Fruit fly (Drosophila melanogaster): Measurements from ENCODE around the gene CG9286.

The CG9286 gene

dm6 chr3R:13794666-13795055 is 13.9 kb downstream of the CG9286 start (continued):
- TF ChIP-seq dsx (GFP tag; optimal IDR thresholded peaks at IDR 0.05; ENCODE audit: poor library complexity, severe bottlenecking) = peak; percentile 77
- no peak for TF ChIP-seq Ets21C (GFP tag; optimal IDR thresholded peaks at IDR 0.05)
- no peak for TF ChIP-seq CG8632 (GFP tag; optimal IDR thresholded peaks at IDR 0.05)
- TF ChIP-seq Sox14 (GFP tag; optimal IDR thresholded peaks at IDR 0.05) = peak; percentile 27
- no peak for TF ChIP-seq fd85E (GFP tag; optimal IDR thresholded peaks at IDR 0.05)
- no peak for TF ChIP-seq CG9139 (GFP tag; optimal IDR thresholded peaks at IDR 0.05)
- peak; percentile 83 for TF ChIP-seq Eip78C (GFP tag)
- no peak for TF ChIP-seq pdm3 (GFP tag; optimal IDR thresholded peaks at IDR 0.05)
- TF ChIP-seq Hr4 (GFP tag; optimal IDR thresholded peaks at IDR 0.05) = no peak
- peak; percentile 26 for TF ChIP-seq fkh (GFP tag; optimal IDR thresholded peaks at IDR 0.05)
- no peak for TF ChIP-seq net (GFP tag; optimal IDR thresholded peaks at IDR 0.05)
- no peak for TF ChIP-seq CG4318 (GFP tag; optimal IDR thresholded peaks at IDR 0.05)
- TF ChIP-seq CG10669 (GFP tag; optimal IDR thresholded peaks at IDR 0.05) = no peak
- TF ChIP-seq cyc (GFP tag; optimal IDR thresholded peaks at IDR 0.05) = no peak
- no peak for TF ChIP-seq CG10631 (GFP tag; optimal IDR thresholded peaks at IDR 0.05)
- TF ChIP-seq Hr38 (GFP tag; optimal IDR thresholded peaks at IDR 0.05) = no peak
- TF ChIP-seq fd59A (GFP tag; optimal IDR thresholded peaks at IDR 0.05) = no peak
- TF ChIP-seq Gug (GFP tag; IDR thresholded peaks at IDR 0.05) = no peak
- peak; percentile 23 for TF ChIP-seq Lpt (GFP tag; optimal IDR thresholded peaks at IDR 0.05)
- no peak for TF ChIP-seq CG3032 (tag; optimal IDR thresholded peaks at IDR 0.05)

- TF ChIP-seq fkh (GFP tag; optimal IDR thresholded peaks at IDR 0.05) (no peak), Gug (GFP tag; IDR thresholded peaks at IDR 0.05) (peak; percentile 48), CG11294 (GFP tag; IDR thresholded peaks at IDR 0.05) (no peak), Sox102F (GFP tag; optimal IDR thresholded peaks at IDR 0.05) (peak; percentile 79), CG32006 (GFP tag; optimal IDR thresholded peaks at IDR 0.05) (peak; percentile 90), CG3032 (tag; optimal IDR thresholded peaks at IDR 0.05) (no peak), dac (GFP tag; optimal IDR thresholded peaks at IDR 0.05) (peak; percentile 59), CG11762 (GFP tag; optimal IDR thresholded peaks at IDR 0.05; ENCODE audit: insufficient read depth) (peak; percentile 59), CG3919 (GFP tag; optimal IDR thresholded peaks at IDR 0.05) (peak; percentile 80), esn (GFP tag; optimal IDR thresholded peaks at IDR 0.05) (peak; percentile 88), CG8632 (GFP tag; optimal IDR thresholded peaks at IDR 0.05) (peak; percentile 69), CG4318 (GFP tag; optimal IDR thresholded peaks at IDR 0.05) (peak; percentile 80), CG34406 (GFP tag; optimal IDR thresholded peaks at IDR 0.05) (peak; percentile 75), Met (GFP tag; optimal IDR thresholded peaks at IDR 0.05) (peak; percentile 88), pdm3 (GFP tag; optimal IDR thresholded peaks at IDR 0.05) (peak; percentile 65), fd85E (GFP tag; optimal IDR thresholded peaks at IDR 0.05) (peak; percentile 30), CG6854 (GFP tag; optimal IDR thresholded peaks at IDR 0.05) (peak; percentile 54), OdsH (GFP tag; optimal IDR thresholded peaks at IDR 0.05) (peak; percentile 81), vri (GFP tag; optimal IDR thresholded peaks at IDR 0.05) (peak; percentile 11), Hr39 (GFP tag; optimal IDR thresholded peaks at IDR 0.05) (peak; percentile 60), topi (GFP tag; optimal IDR thresholded peaks at IDR 0.05) (peak; percentile 80), CG10631 (GFP tag; optimal IDR thresholded peaks at IDR 0.05) (peak; percentile 60), net (GFP tag; optimal IDR thresholded peaks at IDR 0.05) (peak; percentile 45), CG15336 (GFP tag; IDR thresholded peaks at IDR 0.05) (peak; percentile 78), CG7368 (GFP tag; optimal IDR thresholded peaks at IDR 0.05) (peak; percentile 42), Sox14 (GFP tag; optimal IDR thresholded peaks at IDR 0.05) (peak; percentile 71), CG11902 (GFP tag; optimal IDR thresholded peaks at IDR 0.05) (peak; percentile 35), Blimp-1 (GFP tag; optimal IDR thresholded peaks at IDR 0.05) (peak; percentile 65), CG10669 (GFP tag; optimal IDR thresholded peaks at IDR 0.05) (no peak), spab (GFP tag; optimal IDR thresholded peaks at IDR 0.05) (no peak), Sox15 (GFP tag; optimal IDR thresholded peaks at IDR 0.05) (peak; percentile 37), salr (GFP tag; optimal IDR thresholded peaks at IDR 0.05) (peak in 1 of 2 experiments; percentile 84), acj6 (GFP tag; optimal IDR thresholded peaks at IDR 0.05) (peak; percentile 79), CG8119 (GFP tag; IDR thresholded peaks at IDR 0.05) (peak; percentile 75), Hr38 (GFP tag; optimal IDR thresholded peaks at IDR 0.05) (no peak), CG9139 (GFP tag; optimal IDR thresholded peaks at IDR 0.05) (no peak), Ets96B (tag; optimal IDR thresholded peaks at IDR 0.05) (no peak), Eip78C (GFP tag) (peak; percentile 92), dsx (GFP tag; optimal IDR thresholded peaks at IDR 0.05; ENCODE audit: poor library complexity, severe bottlenecking) (no peak), Eip75B (GFP tag; optimal IDR thresholded peaks at IDR 0.05) (peak; percentile 67), CG6276 (GFP tag; optimal IDR thresholded peaks at IDR 0.05) (peak; percentile 74), svp (GFP tag) (peak; percentile 93), CG6792 (GFP tag; optimal IDR thresholded peaks at IDR 0.05) (peak; percentile 81)
These were observed 15.3 kb downstream of the CG9286 start for dm6 chr3R:13796071-13796470.
